Worm (Caenorhabditis elegans): Measurements from ENCODE around the gene scl-27.

scl-27 gene

ce11 chrV:439183-439749 is 39.4 kb downstream of the scl-27 start:
- TF ChIP-seq ceh-9 (tag; optimal IDR thresholded peaks at IDR 0.05) (no peak), jun-1 (tag; optimal IDR thresholded peaks at IDR 0.05) (no peak), lin-15B (tag; optimal IDR thresholded peaks at IDR 0.05) (no peak), nhr-43 (tag; optimal IDR thresholded peaks at IDR 0.05; ENCODE audit: poor library complexity, severe bottlenecking) (no peak), aly-2 (tag; optimal IDR thresholded peaks at IDR 0.05) (no peak), nhr-11 (tag; optimal IDR thresholded peaks at IDR 0.05) (no peak), mdl-1 (tag; optimal IDR thresholded peaks at IDR 0.05) (no peak), nhr-237 (tag; optimal IDR thresholded peaks at IDR 0.05) (no peak), fkh-10 (GFP tag; optimal IDR thresholded peaks at IDR 0.05) (no peak), ceh-16 (tag; optimal IDR thresholded peaks at IDR 0.05) (no peak), fos-1 (tag; optimal IDR thresholded peaks at IDR 0.05) (no peak), nhr-28 (tag; optimal IDR thresholded peaks at IDR 0.05) (no peak), ceh-28 (tag; optimal IDR thresholded peaks at IDR 0.05) (no peak)

ce11 chrV:440923-441322 is 41.1 kb downstream of the scl-27 start, which contains the start of gene B0554.7:
Gene B0554.7, minus strand, starts transcription at chrV:441023.
- TF ChIP-seq ceh-28 (tag; optimal IDR thresholded peaks at IDR 0.05) (no peak), R02D3.7 (tag; optimal IDR thresholded peaks at IDR 0.05) (no peak), skn-1 (tag; optimal IDR thresholded peaks at IDR 0.05) (no peak), nhr-67 (tag; optimal IDR thresholded peaks at IDR 0.05) (no peak)

- no peak for TF ChIP-seq ceh-16 (tag; optimal IDR thresholded peaks at IDR 0.05)
- no peak for TF ChIP-seq unc-39 (tag; optimal IDR thresholded peaks at IDR 0.05)
- no peak for TF ChIP-seq sea-2 (GFP tag; optimal IDR thresholded peaks at IDR 0.05)
- TF ChIP-seq ceh-82 (tag; optimal IDR thresholded peaks at IDR 0.05), result no peak
- TF ChIP-seq egl-27 (tag; optimal IDR thresholded peaks at IDR 0.05), result no peak
- TF ChIP-seq lin-15B (tag; optimal IDR thresholded peaks at IDR 0.05), result no peak
- no peak for TF ChIP-seq fkh-10 (GFP tag; optimal IDR thresholded peaks at IDR 0.05)
- no peak for TF ChIP-seq elt-1 (tag; optimal IDR thresholded peaks at IDR 0.05)
- no peak for TF ChIP-seq elt-2 (tag; optimal IDR thresholded peaks at IDR 0.05)
- no peak for TF ChIP-seq ama-1 (optimal IDR thresholded peaks at IDR 0.05)
- TF ChIP-seq ztf-11 (tag; optimal IDR thresholded peaks at IDR 0.05), result no peak
- TF ChIP-seq lsy-12 (tag; optimal IDR thresholded peaks at IDR 0.05), result no peak
- TF ChIP-seq pqm-1 (tag; optimal IDR thresholded peaks at IDR 0.05), result no peak
- no peak for TF ChIP-seq R02D3.7 (tag; optimal IDR thresholded peaks at IDR 0.05)
- TF ChIP-seq snpc-4 (tag; optimal IDR thresholded peaks at IDR 0.05), result no peak
- TF ChIP-seq ZK546.5 (tag; optimal IDR thresholded peaks at IDR 0.05), result no peak
- TF ChIP-seq fos-1 (tag; optimal IDR thresholded peaks at IDR 0.05), result no peak
- TF ChIP-seq nhr-67 (tag; optimal IDR thresholded peaks at IDR 0.05), result no peak
- TF ChIP-seq nhr-25 (tag; optimal IDR thresholded peaks at IDR 0.05), result no peak
- TF ChIP-seq skn-1 (tag; optimal IDR thresholded peaks at IDR 0.05), result no peak
Measured at ce11 chrV:443193-443592, 43.4 kb downstream of the scl-27 start, which contains the start of gene srh-33. Gene srh-33, minus strand, starts transcription at chrV:443293.

ce11 chrV:446574-446973 is 46.8 kb downstream of the scl-27 start, which contains the start of gene srh-34:
Gene srh-34, minus strand, starts transcription at chrV:446674.
- TF ChIP-seq R02D3.7 (tag; optimal IDR thresholded peaks at IDR 0.05) (no peak), ceh-16 (tag; optimal IDR thresholded peaks at IDR 0.05) (no peak), ceh-28 (tag; optimal IDR thresholded peaks at IDR 0.05) (no peak), mml-1 (tag; optimal IDR thresholded peaks at IDR 0.05) (no peak), sea-2 (GFP tag; optimal IDR thresholded peaks at IDR 0.05) (no peak), elt-3 (tag; optimal IDR thresholded peaks at IDR 0.05) (no peak), daf-12 (tag; optimal IDR thresholded peaks at IDR 0.05) (no peak), nhr-12 (tag; optimal IDR thresholded peaks at IDR 0.05) (no peak), nhr-28 (tag; optimal IDR thresholded peaks at IDR 0.05) (no peak), snpc-4 (tag; optimal IDR thresholded peaks at IDR 0.05) (no peak), aly-2 (tag; optimal IDR thresholded peaks at IDR 0.05) (no peak), egl-5 (tag; optimal IDR thresholded peaks at IDR 0.05) (no peak), tbx-2 (tag; optimal IDR thresholded peaks at IDR 0.05) (no peak), lin-39 (tag; optimal IDR thresholded peaks at IDR 0.05) (no peak), nhr-76 (tag; optimal IDR thresholded peaks at IDR 0.05) (no peak), unc-39 (tag; optimal IDR thresholded peaks at IDR 0.05) (no peak), eor-1 (tag; optimal IDR thresholded peaks at IDR 0.05) (no peak), ztf-4 (tag; optimal IDR thresholded peaks at IDR 0.05) (no peak), mdl-1 (tag; optimal IDR thresholded peaks at IDR 0.05) (no peak)

All from whole organism, L3 larva.